Fruit fly (Drosophila melanogaster) whole organism, embryonic: Measurements from ENCODE around the gene Glut1.

Source experiments
- ATbp ChIP-seq: fragments of 200-800 bp; sonication (Bioruptor generic); optimal IDR thresholded peaks from 2 replicates; lab custom pipeline; 2017; ENCODE audit warnings: missing biosample characterization, mild to moderate bottlenecking, missing genetic modification characterization, missing genetic modification reagents
- Awh ChIP-seq: fragments of 200-800 bp; sonication (Bioruptor generic); IDR thresholded peaks from 2 replicates; pipeline ENCODE4, ENCODE4 v1.3.6; 2022; ENCODE audit warnings: missing biosample characterization, missing genetic modification characterization
- CG12104 ChIP-seq: fragments of 200-800 bp; sonication (Bioruptor generic); optimal IDR thresholded peaks from 3 replicates; lab custom pipeline; 2016; ENCODE audit warnings: missing biosample characterization, missing genetic modification characterization
- CG12236 ChIP-seq: fragments of 200-800 bp; sonication (Bioruptor generic); optimal IDR thresholded peaks from 2 replicates; lab custom pipeline; 2016; ENCODE audit warnings: missing biosample characterization, missing genetic modification characterization
- CG13296 ChIP-seq: fragments of 200-800 bp; sonication (Bioruptor generic); optimal IDR thresholded peaks from 3 replicates; lab custom pipeline; 2018; ENCODE audit warnings: missing biosample characterization, mild to moderate bottlenecking, missing genetic modification characterization
- CG14860 ChIP-seq: fragments of 200-800 bp; sonication (Bioruptor generic); IDR thresholded peaks from 3 replicates; pipeline ENCODE4 v1.3.6; 2022; ENCODE audit warnings: missing biosample characterization, missing genetic modification characterization; ENCODE audit not compliant: partially characterized antibody
- CG15073 ChIP-seq: fragments of 200-800 bp; sonication (Bioruptor generic); optimal IDR thresholded peaks from 2 replicates; lab custom pipeline; 2016; ENCODE audit warnings: missing biosample characterization, missing genetic modification characterization
- CG1529 ChIP-seq: fragments of 200-800 bp; sonication (Bioruptor generic); optimal IDR thresholded peaks from 3 replicates; lab custom pipeline; 2018; ENCODE audit warnings: missing biosample characterization, missing genetic modification characterization
- CG15696 ChIP-seq: fragments of 200-800 bp; sonication (Bioruptor generic); optimal IDR thresholded peaks from 2 replicates; lab custom pipeline; 2019; ENCODE audit warnings: missing biosample characterization, mild to moderate bottlenecking, missing genetic modification characterization, moderate library complexity
- CG17186 ChIP-seq: fragments of 200-800 bp; sonication (Bioruptor generic); optimal IDR thresholded peaks from 3 replicates; lab custom pipeline; 2017; ENCODE audit warnings: missing biosample characterization, missing genetic modification reagents, missing genetic modification characterization
- CG17802 ChIP-seq: fragments of 200-800 bp; sonication (Bioruptor generic); optimal IDR thresholded peaks from 2 replicates; lab custom pipeline; 2018; ENCODE audit warnings: missing biosample characterization, mild to moderate bottlenecking, missing genetic modification characterization, moderate library complexity
- CG17829 ChIP-seq: fragments of 200-800 bp; optimal IDR thresholded peaks from 2 replicates; lab custom pipeline; 2019; ENCODE audit warnings: missing biosample characterization, mild to moderate bottlenecking, missing genetic modification characterization, moderate library complexity
- CG18619 ChIP-seq: fragments of 200-800 bp; sonication (Bioruptor generic); optimal IDR thresholded peaks from 3 replicates; lab custom pipeline; 2017; ENCODE audit warnings: missing biosample characterization, mild to moderate bottlenecking, missing genetic modification characterization
- CG2678 ChIP-seq: fragments of 200-800 bp; sonication (Bioruptor generic); optimal IDR thresholded peaks from 3 replicates; lab custom pipeline; 2019; ENCODE audit warnings: missing biosample characterization, mild to moderate bottlenecking, missing genetic modification characterization, moderate library complexity
- CG33557 ChIP-seq: fragments of 200-800 bp; sonication (Bioruptor generic); optimal IDR thresholded peaks from 2 replicates; lab custom pipeline; 2019; ENCODE audit warnings: missing biosample characterization, mild to moderate bottlenecking, missing genetic modification characterization, moderate library complexity
- CG43689 ChIP-seq: fragments of 200-800 bp; sonication (Bioruptor generic); IDR thresholded peaks from 2 replicates; pipeline ENCODE4 v1.3.6; 2022; ENCODE audit warnings: missing biosample characterization, missing genetic modification characterization
- CG4617 ChIP-seq: fragments of 200-800 bp; sonication (Bioruptor generic); optimal IDR thresholded peaks from 3 replicates; lab custom pipeline; 2016; ENCODE audit warnings: missing biosample characterization, missing genetic modification characterization, borderline replicate concordance
- CG6854 ChIP-seq: fragments of 200-800 bp; sonication (Bioruptor generic); optimal IDR thresholded peaks from 3 replicates; lab custom pipeline; 2017; ENCODE audit warnings: missing biosample characterization, mild to moderate bottlenecking, missing genetic modification characterization
- CG7745 ChIP-seq: fragments of 200-800 bp; sonication (Bioruptor generic); optimal IDR thresholded peaks from 2 replicates; lab custom pipeline; 2018; ENCODE audit warnings: missing biosample characterization, mild to moderate bottlenecking, missing genetic modification characterization, moderate library complexity
- CG7786 ChIP-seq: fragments of 200-800 bp; sonication (Bioruptor generic); optimal IDR thresholded peaks from 2 replicates; lab custom pipeline; 2016; ENCODE audit warnings: missing biosample characterization, missing genetic modification characterization
- CG7839 ChIP-seq: fragments of 200-800 bp; sonication (Bioruptor generic); optimal IDR thresholded peaks from 3 replicates; lab custom pipeline; 2018; ENCODE audit warnings: missing biosample characterization, mild to moderate bottlenecking, missing genetic modification characterization, moderate library complexity
- CG8359 ChIP-seq: fragments of 200-800 bp; sonication (Bioruptor generic); optimal IDR thresholded peaks from 2 replicates; lab custom pipeline; 2017; ENCODE audit warnings: missing biosample characterization, mild to moderate bottlenecking, missing genetic modification characterization, borderline replicate concordance
- CG8478 ChIP-seq: fragments of >200 bp; optimal IDR thresholded peaks from 2 replicates; lab custom pipeline; 2018
- CG8924 ChIP-seq: fragments of 200-800 bp; optimal IDR thresholded peaks from 3 replicates; lab custom pipeline; 2019; ENCODE audit warnings: missing biosample characterization, mild to moderate bottlenecking, missing genetic modification characterization, moderate library complexity
- CG9609 ChIP-seq: fragments of 200-800 bp; sonication (Bioruptor generic); optimal IDR thresholded peaks from 3 replicates; lab custom pipeline; 2016; ENCODE audit warnings: missing biosample characterization, missing genetic modification characterization
- D19A ChIP-seq: fragments of 200-800 bp; optimal IDR thresholded peaks from 3 replicates; lab custom pipeline; 2019; ENCODE audit warnings: missing biosample characterization, mild to moderate bottlenecking, missing genetic modification characterization, moderate library complexity
- Dfd ChIP-seq, 2 experiments: fragments of >200 bp; optimal IDR thresholded peaks; 2 replicates each; lab custom pipeline; 2017; ENCODE audit warnings: missing biosample characterization in 2 of 2, missing genetic modification characterization in 2 of 2
- HmgD ChIP-seq: fragments of 200-800 bp; sonication (Bioruptor generic); optimal IDR thresholded peaks from 3 replicates; lab custom pipeline; 2016; ENCODE audit warnings: missing biosample characterization, missing genetic modification characterization
- Myb ChIP-seq: fragments of 200-800 bp; sonication (Bioruptor generic); optimal IDR thresholded peaks from 2 replicates; lab custom pipeline; 2016; ENCODE audit warnings: missing biosample characterization, missing genetic modification characterization
- Oli ChIP-seq: fragments of 200-800 bp; sonication (Bioruptor generic); optimal IDR thresholded peaks from 2 replicates; lab custom pipeline; 2018; ENCODE audit warnings: missing biosample characterization, mild to moderate bottlenecking, missing genetic modification characterization, moderate library complexity
- Stat92E ChIP-seq, 3 experiments: fragments of >200 bp in 2 of 3; fragments of 200-800 bp in 1 of 3; sonication (Bioruptor generic) in 1 of 3; optimal IDR thresholded peaks; 2 replicates each; lab custom pipeline; 2017 to 2019; ENCODE audit warnings: missing biosample characterization in 3 of 3, missing genetic modification characterization in 3 of 3, mild to moderate bottlenecking in 1 of 3, moderate library complexity in 1 of 3
- Xbp1 ChIP-seq: fragments of 200-800 bp; sonication (Bioruptor generic); optimal IDR thresholded peaks from 3 replicates; lab custom pipeline; 2016; ENCODE audit warnings: missing biosample characterization, mild to moderate bottlenecking, missing genetic modification characterization
- Xrp1 ChIP-seq: fragments of 200-800 bp; sonication (Bioruptor generic); IDR thresholded peaks from 2 replicates; pipeline ENCODE4 v1.3.6; 2022; ENCODE audit warnings: missing biosample characterization, missing genetic modification characterization
- bsh ChIP-seq, 2 experiments: fragments of 200-800 bp; sonication (Bioruptor generic); optimal IDR thresholded peaks; 2 replicates each; lab custom pipeline; 2017 to 2018; ENCODE audit warnings: mild to moderate bottlenecking in 2 of 2, missing biosample characterization in 2 of 2, missing genetic modification characterization in 2 of 2, moderate library complexity in 1 of 2
- chn ChIP-seq: fragments of 200-800 bp; sonication (Bioruptor generic); optimal IDR thresholded peaks from 2 replicates; lab custom pipeline; 2016; ENCODE audit warnings: missing biosample characterization, missing genetic modification characterization
- dmrt99B ChIP-seq: fragments of 200-800 bp; sonication (Bioruptor generic); optimal IDR thresholded peaks from 2 replicates; lab custom pipeline; 2018; ENCODE audit warnings: missing biosample characterization, mild to moderate bottlenecking, missing genetic modification characterization, moderate library complexity
- eve ChIP-seq, 2 experiments: fragments of >200 bp; optimal IDR thresholded peaks; 2 replicates each; lab custom pipeline; 2017; ENCODE audit warnings: missing biosample characterization in 2 of 2, missing genetic modification characterization in 2 of 2
- gcm ChIP-seq: fragments of 200-800 bp; sonication (Bioruptor generic); optimal IDR thresholded peaks from 2 replicates; lab custom pipeline; 2019; ENCODE audit warnings: missing biosample characterization, mild to moderate bottlenecking, missing genetic modification characterization, moderate library complexity
- grn ChIP-seq: fragments of 200-800 bp; sonication (Bioruptor generic); optimal IDR thresholded peaks from 3 replicates; lab custom pipeline; 2017; ENCODE audit warnings: missing biosample characterization, missing genetic modification characterization
- hb ChIP-seq: fragments of 200-800 bp; sonication (Bioruptor generic); IDR thresholded peaks from 3 replicates; pipeline ENCODE4 v1.3.6; 2022; ENCODE audit warnings: missing biosample characterization, missing genetic modification characterization; ENCODE audit not compliant: partially characterized antibody
- mld ChIP-seq: fragments of 200-800 bp; sonication (Bioruptor generic); IDR thresholded peaks from 3 replicates; pipeline ENCODE4 v1.3.6; 2022; ENCODE audit warnings: missing biosample characterization, missing genetic modification characterization; ENCODE audit not compliant: partially characterized antibody
- nau ChIP-seq: fragments of 200-800 bp; sonication (Bioruptor generic); optimal IDR thresholded peaks from 3 replicates; lab custom pipeline; 2017; ENCODE audit warnings: missing biosample characterization, mild to moderate bottlenecking, missing genetic modification characterization, missing genetic modification reagents
- peb ChIP-seq: fragments of 200-800 bp; sonication (Bioruptor generic); IDR thresholded peaks from 2 replicates; pipeline ENCODE4 v1.3.6; 2022; ENCODE audit warnings: missing biosample characterization, missing genetic modification characterization
- prd ChIP-seq, 3 experiments: fragments of >200 bp in 2 of 3; fragments of 200-800 bp in 1 of 3; sonication (Bioruptor generic) in 1 of 3; optimal IDR thresholded peaks in 2 of 3; IDR thresholded peaks in 1 of 3; 2 replicates in 2 of 3; 3 replicates in 1 of 3; pipeline versions ENCODE4 v1.3.6 to Lab custom; 2017 to 2022; ENCODE audit warnings: missing biosample characterization in 1 of 3, missing genetic modification characterization in 1 of 3
- pros ChIP-seq: fragments of 200-800 bp; sonication (Bioruptor generic); optimal IDR thresholded peaks from 3 replicates; lab custom pipeline; 2019; ENCODE audit warnings: missing biosample characterization, mild to moderate bottlenecking, missing genetic modification characterization, moderate library complexity
- tap ChIP-seq: fragments of 200-800 bp; optimal IDR thresholded peaks from 3 replicates; lab custom pipeline; 2019; ENCODE audit warnings: missing biosample characterization, mild to moderate bottlenecking, missing genetic modification characterization, moderate library complexity
- zen ChIP-seq: fragments of 200-800 bp; sonication (Bioruptor generic); optimal IDR thresholded peaks from 3 replicates; lab custom pipeline; 2018; ENCODE audit warnings: missing biosample characterization, mild to moderate bottlenecking, missing genetic modification characterization, moderate library complexity
- zfh2 ChIP-seq: fragments of 200-800 bp; sonication (Bioruptor generic); optimal IDR thresholded peaks from 2 replicates; lab custom pipeline; 2016; ENCODE audit warnings: missing biosample characterization, missing genetic modification characterization

The Glut1 gene

DNA sequence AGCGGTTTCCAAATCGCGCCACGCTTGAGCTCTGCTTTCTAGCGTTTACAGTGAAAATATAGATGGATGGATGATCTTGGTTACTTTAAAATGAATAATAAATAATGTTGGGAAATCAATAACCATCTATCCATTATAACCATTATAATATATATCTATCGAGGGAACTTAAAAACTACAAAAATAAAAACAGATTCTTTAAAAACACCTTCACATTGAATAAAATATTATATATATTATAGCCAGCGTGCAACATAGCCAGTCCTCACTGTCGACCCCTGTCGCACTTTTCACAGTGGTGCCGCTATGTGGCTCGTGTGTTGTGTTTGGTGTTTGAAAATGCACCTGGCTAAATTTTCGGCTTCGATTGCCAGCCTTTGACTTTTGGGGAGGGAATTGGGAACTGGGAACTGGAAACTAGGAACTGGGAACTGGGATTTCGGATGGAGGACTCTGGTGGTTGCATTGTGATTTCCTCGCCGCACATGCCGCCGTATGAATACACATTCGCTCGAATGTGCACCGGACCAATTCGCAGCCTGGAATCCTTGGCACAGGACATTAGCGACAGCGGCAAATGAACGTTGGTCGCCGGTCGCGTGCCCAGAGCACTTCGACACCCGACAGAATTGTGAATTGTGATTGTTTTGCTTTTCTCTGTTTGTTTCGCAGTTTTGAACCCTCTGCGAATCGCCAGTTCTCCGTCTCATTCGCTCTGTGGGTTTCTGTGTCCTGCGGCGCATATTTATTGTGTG, 8.7 kb upstream of the Glut1 start (continued):
- TF ChIP-seq mld (no peak), CG7745 (tag; lab: Kevin White, UChicago) (no peak), pros (GFP tag; lab: Kevin White, UChicago) (peak; percentile 63), CG2678 (tag; lab: Kevin White, UChicago) (peak; percentile 58), CG9609 (no peak), CG33557 (peak; percentile 44), Dfd (GFP tag; optimal IDR thresholded peaks at IDR 0.05; lab: Kevin White, UChicago) (no peak), bsh (GFP tag; optimal IDR thresholded peaks at IDR 0.05; lab: Kevin White, UChicago) (peak in 1 of 2 experiments; percentile 69), CG8359 (GFP tag; lab: Kevin White, UChicago) (peak; percentile 33), tap (tag; lab: Kevin White, UChicago) (peak; percentile 33), eve (GFP tag; optimal IDR thresholded peaks at IDR 0.05; lab: Kevin White, UChicago) (peak in 1 of 2 experiments; percentile 14), CG17186 (GFP tag; lab: Kevin White, UChicago) (no peak), Oli (tag; lab: Kevin White, UChicago) (peak; percentile 50), Stat92E (GFP tag; optimal IDR thresholded peaks at IDR 0.05; lab: Kevin White, UChicago) (no peak), CG15696 (peak; percentile 65), zfh2 (no peak), Awh (GFP tag; lab: Robert Waterston, UW) (0 out of 2 replicates have a peak, but pooled peaks have one; percentile 32), CG17802 (tag; lab: Kevin White, UChicago) (no peak), CG12236 (GFP tag; lab: Kevin White, UChicago) (no peak), zen (tag; lab: Kevin White, UChicago) (peak; percentile 20), CG1529 (GFP tag; lab: Kevin White, UChicago) (peak; percentile 26), D19A (tag; lab: Kevin White, UChicago) (peak; percentile 36), CG14860 (no peak), peb (peak; percentile 14; the same call in 1 of the 2 replicates), CG15073 (GFP tag; lab: Kevin White, UChicago) (no peak), CG7839 (peak; percentile 45), CG4617 (GFP tag; lab: Kevin White, UChicago) (no peak), chn (GFP tag; lab: Kevin White, UChicago) (no peak), grn (GFP tag; lab: Kevin White, UChicago) (no peak), hb (GFP tag; lab: Robert Waterston, UW) (no peak), HmgD (no peak), Xbp1 (GFP tag; lab: Kevin White, UChicago) (peak; percentile 7), CG12104 (no peak), ATbp (peak; percentile 48), Myb (GFP tag; lab: Kevin White, UChicago) (no peak), prd (optimal IDR thresholded peaks at IDR 0.05; lab: Kevin White, UChicago) (no peak), prd (GFP tag; IDR thresholded peaks at IDR 0.05; lab: Robert Waterston, UW) (peak; percentile 76; the same call in 2 of the 3 replicates), CG18619 (GFP tag; lab: Kevin White, UChicago) (no peak), CG17829 (tag; lab: Kevin White, UChicago) (peak; percentile 67), CG6854 (GFP tag; lab: Kevin White, UChicago) (no peak), Xrp1 (GFP tag; lab: Robert Waterston, UW) (peak; percentile 79), CG13296 (no peak), CG43689 (GFP tag; lab: Robert Waterston, UW) (no peak), nau (no peak), CG8478 (lab: Kevin White, UChicago) (no peak), CG7786 (GFP tag; lab: Kevin White, UChicago) (no peak), gcm (GFP tag; lab: Kevin White, UChicago) (peak; percentile 46), dmrt99B (peak; percentile 49), CG8924 (tag; lab: Kevin White, UChicago) (peak; percentile 44)
